Worm (Caenorhabditis elegans) whole organism, L2 larva: Measurements from ENCODE around the gene tag-342.

ENCODE experiments used
- C34F6.9 ChIP-seq: fragments of 150-350 bp; optimal IDR thresholded peaks from 2 replicates; lab custom pipeline; 2014; ENCODE audit warnings: missing biosample characterization, missing genetic modification characterization
- F13H6.1 ChIP-seq: sonication (generic microtip); optimal IDR thresholded peaks from 2 replicates; lab custom pipeline; 2016; ENCODE audit warnings: missing genetic modification characterization, missing compliant biosample characterization
- R02D3.7 ChIP-seq: fragments of 150-350 bp; optimal IDR thresholded peaks from 2 replicates; lab custom pipeline; 2014; ENCODE audit warnings: missing biosample characterization, missing genetic modification characterization
- Y55F3AM.14 ChIP-seq: fragments of 200-800 bp; sonication (Bioruptor generic); optimal IDR thresholded peaks from 2 replicates; lab custom pipeline; 2018; ENCODE audit warnings: mild to moderate bottlenecking, missing genetic modification characterization, missing compliant biosample characterization
- ZK546.5 ChIP-seq: sonication (generic microtip); optimal IDR thresholded peaks from 2 replicates; lab custom pipeline; 2017; ENCODE audit warnings: missing biosample characterization, missing genetic modification characterization
- ama-1 ChIP-seq: fragments of 150-350 bp; optimal IDR thresholded peaks from 2 replicates; lab custom pipeline; 2018; ENCODE audit warnings: inconsistent platforms
- blmp-1 ChIP-seq: sonication (generic microtip); optimal IDR thresholded peaks from 2 replicates; lab custom pipeline; 2017; ENCODE audit warnings: missing genetic modification characterization, mild to moderate bottlenecking, missing compliant biosample characterization, antibody characterized with exemption, moderate library complexity; ENCODE audit not compliant: insufficient read depth
- ceh-82 ChIP-seq: fragments of 150-350 bp; optimal IDR thresholded peaks from 2 replicates; lab custom pipeline; 2014; ENCODE audit warnings: missing biosample characterization, missing genetic modification characterization
- crh-2 ChIP-seq: sonication (generic microtip); optimal IDR thresholded peaks from 2 replicates; lab custom pipeline; 2017; ENCODE audit warnings: missing biosample characterization, missing genetic modification characterization
- dmd-4 ChIP-seq: sonication (generic microtip); optimal IDR thresholded peaks from 2 replicates; lab custom pipeline; 2017; ENCODE audit warnings: missing biosample characterization, missing genetic modification characterization
- egl-27 ChIP-seq: sonication (generic microtip); optimal IDR thresholded peaks from 3 replicates; lab custom pipeline; 2017; ENCODE audit warnings: missing biosample characterization, missing genetic modification reagents, missing genetic modification characterization
- elt-1 ChIP-seq: fragments of 150-350 bp; optimal IDR thresholded peaks from 2 replicates; lab custom pipeline; 2014; ENCODE audit warnings: missing biosample characterization, missing genetic modification characterization
- fos-1 ChIP-seq: fragments of 150-350 bp; optimal IDR thresholded peaks from 2 replicates; lab custom pipeline; 2014; ENCODE audit warnings: missing biosample characterization, missing genetic modification characterization
- gmeb-1 ChIP-seq: fragments of 150-350 bp; optimal IDR thresholded peaks from 2 replicates; lab custom pipeline; 2014; ENCODE audit warnings: missing biosample characterization, missing genetic modification characterization
- lin-11 ChIP-seq: fragments of 150-350 bp; sonication (generic microtip); optimal IDR thresholded peaks from 2 replicates; lab custom pipeline; 2014; ENCODE audit warnings: missing biosample characterization, missing genetic modification characterization, inconsistent platforms, mixed read lengths
- lin-13 ChIP-seq: fragments of 150-350 bp; optimal IDR thresholded peaks from 2 replicates; lab custom pipeline; 2014; ENCODE audit warnings: missing biosample characterization, missing genetic modification reagents, missing genetic modification characterization
- lin-39 ChIP-seq: fragments of 150-350 bp; optimal IDR thresholded peaks from 2 replicates; lab custom pipeline; 2014; ENCODE audit warnings: missing biosample characterization, missing genetic modification reagents, missing genetic modification characterization
- lsy-2 ChIP-seq, 2 experiments: fragments of 150-350 bp in 1 of 2; sonication (generic microtip) in 1 of 2; optimal IDR thresholded peaks; 2 replicates each; lab custom pipeline; 2014 to 2017; ENCODE audit warnings: missing biosample characterization in 2 of 2, missing genetic modification characterization in 2 of 2
- mab-5 ChIP-seq: fragments of 150-350 bp; optimal IDR thresholded peaks from 2 replicates; lab custom pipeline; 2014; ENCODE audit warnings: missing biosample characterization, missing genetic modification characterization
- mdl-1 ChIP-seq, 2 experiments: fragments of 150-350 bp in 1 of 2; sonication (generic microtip) in 1 of 2; optimal IDR thresholded peaks; 2 replicates each; lab custom pipeline; 2017; ENCODE audit warnings: missing biosample characterization in 2 of 2, missing genetic modification characterization in 2 of 2
- nhr-12 ChIP-seq: fragments of 150-350 bp; optimal IDR thresholded peaks from 2 replicates; lab custom pipeline; 2014; ENCODE audit warnings: missing biosample characterization, missing genetic modification characterization
- nhr-129 ChIP-seq: fragments of 150-350 bp; optimal IDR thresholded peaks from 2 replicates; lab custom pipeline; 2014; ENCODE audit warnings: missing biosample characterization, missing genetic modification characterization
- nhr-237 ChIP-seq: fragments of 150-350 bp; optimal IDR thresholded peaks from 2 replicates; lab custom pipeline; 2014; ENCODE audit warnings: missing biosample characterization, missing genetic modification characterization
- nhr-25 ChIP-seq: fragments of 150-350 bp; sonication (generic microtip); optimal IDR thresholded peaks from 3 replicates; lab custom pipeline; 2014; ENCODE audit warnings: missing biosample characterization, missing genetic modification characterization
- nhr-6 ChIP-seq: fragments of 150-350 bp; optimal IDR thresholded peaks from 2 replicates; lab custom pipeline; 2014; ENCODE audit warnings: missing biosample characterization, missing genetic modification characterization
- nhr-77 ChIP-seq: fragments of 150-350 bp; optimal IDR thresholded peaks from 2 replicates; lab custom pipeline; 2014; ENCODE audit warnings: missing biosample characterization, missing genetic modification characterization
- sem-4 ChIP-seq: fragments of 150-350 bp; optimal IDR thresholded peaks from 2 replicates; lab custom pipeline; 2014; ENCODE audit warnings: missing biosample characterization, missing genetic modification reagents, missing genetic modification characterization
- skn-1 ChIP-seq: sonication (generic microtip); optimal IDR thresholded peaks from 2 replicates; lab custom pipeline; 2017; ENCODE audit warnings: missing biosample characterization, missing genetic modification characterization
- sma-3 ChIP-seq: sonication (generic microtip); optimal IDR thresholded peaks from 2 replicates; lab custom pipeline; 2016; ENCODE audit warnings: missing genetic modification reagents, missing genetic modification characterization, missing compliant biosample characterization
- sma-9 ChIP-seq, 2 experiments: fragments of 150-350 bp in 1 of 2; sonication (generic microtip) in 1 of 2; optimal IDR thresholded peaks; 2 replicates each; lab custom pipeline; 2014 to 2016; ENCODE audit warnings: missing genetic modification characterization in 2 of 2, mild to moderate bottlenecking in 1 of 2, missing biosample characterization in 1 of 2, missing compliant biosample characterization in 1 of 2, missing genetic modification reagents in 1 of 2, moderate library complexity in 1 of 2
- snpc-4 ChIP-seq: fragments of 150-350 bp; optimal IDR thresholded peaks from 2 replicates; lab custom pipeline; 2014; ENCODE audit warnings: missing biosample characterization, missing genetic modification characterization
- unc-39 ChIP-seq: fragments of 150-350 bp; optimal IDR thresholded peaks from 2 replicates; lab custom pipeline; 2014; ENCODE audit warnings: missing biosample characterization, missing genetic modification characterization
- unc-55 ChIP-seq: fragments of 150-350 bp; sonication (generic microtip); optimal IDR thresholded peaks from 3 replicates; lab custom pipeline; 2014; ENCODE audit warnings: missing biosample characterization, missing genetic modification reagents, missing genetic modification characterization
- unc-62 ChIP-seq: fragments of 150-350 bp; optimal IDR thresholded peaks from 2 replicates; lab custom pipeline; 2014; ENCODE audit warnings: missing biosample characterization, missing genetic modification reagents, missing genetic modification characterization
- ztf-11 ChIP-seq: sonication (generic microtip); optimal IDR thresholded peaks from 2 replicates; lab custom pipeline; 2017; ENCODE audit warnings: missing biosample characterization, missing genetic modification characterization
- ztf-4 ChIP-seq: fragments of 150-350 bp; optimal IDR thresholded peaks from 2 replicates; lab custom pipeline; 2014; ENCODE audit warnings: missing biosample characterization, missing genetic modification characterization

Gene tag-342

ce11 chrIII:9461894-9462784 lies 5.8 kb upstream of the tag-342 start:
- peak; percentile 2 for TF ChIP-seq fos-1 (tag; lab: Kevin White, UChicago)
- no peak for TF ChIP-seq lin-11

- no peak for TF ChIP-seq ztf-11 (tag; lab: Kevin White, UChicago)
- no peak for TF ChIP-seq snpc-4 (tag; lab: Kevin White, UChicago)
- no peak for TF ChIP-seq ZK546.5 (tag; lab: Kevin White, UChicago)
- peak; percentile 6 for TF ChIP-seq ztf-4 (tag; lab: Kevin White, UChicago)
- TF ChIP-seq lsy-2 (tag; optimal IDR thresholded peaks at IDR 0.05; lab: Kevin White, UChicago) = peak in 1 of 2 experiments; percentile 0
- TF ChIP-seq unc-39 = no peak
- TF ChIP-seq nhr-129 = peak; percentile 28
- TF ChIP-seq crh-2 = peak; percentile 0
These were observed 5.0 kb upstream of the tag-342 start for ce11 chrIII:9462785-9463467.

- TF ChIP-seq lin-13 (GFP tag; lab: Kevin White, UChicago) (peak; percentile 13), nhr-25 (tag; lab: Kevin White, UChicago) (peak; percentile 26), sma-9 (GFP tag; optimal IDR thresholded peaks at IDR 0.05; lab: Kevin White, UChicago) (peak; percentile 61), sma-9 (tag; optimal IDR thresholded peaks at IDR 0.05; lab: Kevin White, UChicago) (no peak), C34F6.9 (tag; lab: Kevin White, UChicago) (peak; percentile 89), blmp-1 (tag; lab: Kevin White, UChicago) (no peak), F13H6.1 (tag; lab: Kevin White, UChicago) (peak; percentile 40), ZK546.5 (tag; lab: Kevin White, UChicago) (no peak), sma-3 (GFP tag; lab: Kevin White, UChicago) (peak; percentile 66), lsy-2 (tag; optimal IDR thresholded peaks at IDR 0.05; lab: Kevin White, UChicago) (peak; percentile 57 to 82), gmeb-1 (peak; percentile 68), ztf-4 (tag; lab: Kevin White, UChicago) (no peak), R02D3.7 (tag; lab: Kevin White, UChicago) (no peak), mab-5 (tag; lab: Kevin White, UChicago) (no peak), egl-27 (tag; lab: Kevin White, UChicago) (peak; percentile 28), crh-2 (peak; percentile 24), unc-55 (GFP tag; lab: Kevin White, UChicago) (peak; percentile 74)
- TF ChIP-seq, all 48 proteins: peak for 11
These were observed 2.5 kb upstream of the tag-342 start, which contains the start of gene B0464.9 for ce11 chrIII:9465424-9465823. B0464.9 (plus strand) TSS chrIII:9465767.

- no peak for TF ChIP-seq ama-1
- TF ChIP-seq gmeb-1 = no peak
- no peak for TF ChIP-seq unc-62 (GFP tag; lab: Kevin White, UChicago)
- no peak for TF ChIP-seq unc-39
- TF ChIP-seq dmd-4 (tag; lab: Kevin White, UChicago) = no peak
- TF ChIP-seq Y55F3AM.14 (GFP tag; lab: Kevin White, UChicago) = no peak
- no peak for TF ChIP-seq nhr-77 (tag; lab: Kevin White, UChicago)
- no peak for TF ChIP-seq blmp-1 (tag; lab: Kevin White, UChicago)
- TF ChIP-seq crh-2 = no peak
- no peak for TF ChIP-seq egl-27 (tag; lab: Kevin White, UChicago)
- no peak for TF ChIP-seq elt-1 (tag; lab: Kevin White, UChicago)
- no peak for TF ChIP-seq sma-9 (GFP tag; optimal IDR thresholded peaks at IDR 0.05; lab: Kevin White, UChicago)
- no peak for TF ChIP-seq sma-9 (tag; optimal IDR thresholded peaks at IDR 0.05; lab: Kevin White, UChicago)
- TF ChIP-seq snpc-4 (tag; lab: Kevin White, UChicago) = no peak
- no peak for TF ChIP-seq lsy-2 (tag; optimal IDR thresholded peaks at IDR 0.05; lab: Kevin White, UChicago)
- TF ChIP-seq nhr-12 = no peak
- TF ChIP-seq, all 48 proteins: peak for 0
These were observed 2.1 kb upstream of the tag-342 start, which contains the start of gene B0464.6 for ce11 chrIII:9465865-9466264. B0464.6 (minus strand) TSS chrIII:9465965.

- TF ChIP-seq nhr-12 (no peak), C34F6.9 (tag; lab: Kevin White, UChicago) (peak; percentile 93), ztf-4 (tag; lab: Kevin White, UChicago) (no peak), unc-55 (GFP tag; lab: Kevin White, UChicago) (peak; percentile 76), elt-1 (tag; lab: Kevin White, UChicago) (no peak), nhr-129 (peak; percentile 30), mdl-1 (tag; optimal IDR thresholded peaks at IDR 0.05; lab: Kevin White, UChicago) (no peak), lin-39 (no peak), Y55F3AM.14 (GFP tag; lab: Kevin White, UChicago) (no peak), skn-1 (tag; lab: Kevin White, UChicago) (no peak), snpc-4 (tag; lab: Kevin White, UChicago) (no peak), lsy-2 (tag; optimal IDR thresholded peaks at IDR 0.05; lab: Kevin White, UChicago) (peak; percentile 44 to 83), unc-39 (no peak), nhr-237 (tag; lab: Kevin White, UChicago) (no peak), lin-13 (GFP tag; lab: Kevin White, UChicago) (peak; percentile 33), sem-4 (no peak), nhr-6 (no peak), fos-1 (tag; lab: Kevin White, UChicago) (peak; percentile 37), ZK546.5 (tag; lab: Kevin White, UChicago) (peak; percentile 12), ceh-82 (tag; lab: Kevin White, UChicago) (no peak), nhr-77 (tag; lab: Kevin White, UChicago) (no peak), sma-3 (GFP tag; lab: Kevin White, UChicago) (peak; percentile 58), unc-62 (GFP tag; lab: Kevin White, UChicago) (no peak), ama-1 (no peak), nhr-25 (tag; lab: Kevin White, UChicago) (peak; percentile 72)
These were observed 862 bp upstream of the tag-342 start, which contains the start of gene baf-1 for ce11 chrIII:9467095-9467494. baf-1 (plus strand) TSS chrIII:9467464.
